Worm (Caenorhabditis elegans): ENCODE measurements around the gene Y53F4B.11.

DNA sequence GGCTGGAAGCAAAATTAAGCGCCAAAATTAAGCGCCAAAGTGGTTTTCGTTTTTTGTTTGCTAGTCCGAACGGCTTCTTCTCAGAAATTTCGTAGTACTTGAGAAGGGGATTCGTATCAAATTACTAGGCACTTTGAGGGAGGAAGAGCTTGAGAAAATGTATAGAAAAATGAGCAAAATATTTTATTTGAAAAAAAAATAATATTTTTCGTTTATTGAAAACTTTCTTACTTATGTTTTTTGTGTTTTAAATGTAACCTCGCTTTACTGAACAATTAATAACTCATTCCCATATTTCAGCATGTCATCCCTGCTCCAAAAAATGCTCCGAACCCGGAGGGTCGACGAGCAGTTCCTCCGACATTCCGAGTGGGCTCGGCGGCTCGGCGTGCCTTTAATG is 8.4 kb downstream of the Y53F4B.11 start, which contains the start of gene Y53F4B.12:
- TF ChIP-seq F49E8.2 (tag; optimal IDR thresholded peaks at IDR 0.05; ENCODE audit: insufficient read depth): no peak
- no peak for TF ChIP-seq hmg-20 (GFP tag; IDR thresholded peaks at IDR 0.05)
- TF ChIP-seq egl-44 (GFP tag; IDR thresholded peaks at IDR 0.05): no peak
- TF ChIP-seq snpc-3.4 (tag; optimal IDR thresholded peaks at IDR 0.05): no peak
- TF ChIP-seq madf-8 (GFP tag; conservative IDR thresholded peaks at IDR 0.05): no peak
- no peak for TF ChIP-seq unc-62 (GFP tag; optimal IDR thresholded peaks at IDR 0.05)
- TF ChIP-seq ama-1 (optimal IDR thresholded peaks at IDR 0.05): no peak
- TF ChIP-seq ama-1 (GFP tag; optimal IDR thresholded peaks at IDR 0.05): no peak
- TF ChIP-seq ztf-26 (tag; optimal IDR thresholded peaks at IDR 0.05): no peak
- no peak for TF ChIP-seq rec-8 (tag; optimal IDR thresholded peaks at IDR 0.05)
- TF ChIP-seq nhr-179 (tag; optimal IDR thresholded peaks at IDR 0.05): no peak
- TF ChIP-seq somi-1 (GFP tag; optimal IDR thresholded peaks at IDR 0.05): no peak

All from whole organism, young adult.